Fruit fly (Drosophila melanogaster) whole organism, embryonic: Measurements from ENCODE around the gene CG43886.
A peak's percentile ranks its signal among the peaks of the same experiment; 100 is the strongest.

ENCODE experiments used
- Atf3 ChIP-seq: fragments of 200-800 bp; sonication (Bioruptor generic); optimal IDR thresholded peaks from 3 replicates; lab custom pipeline; 2016; ENCODE audit warnings: missing biosample characterization, missing genetic modification characterization
- Bgb ChIP-seq: fragments of 200-800 bp; sonication (Bioruptor generic); IDR thresholded peaks from 2 replicates; pipeline ENCODE4 v1.3.6; 2022; ENCODE audit warnings: missing biosample characterization, missing genetic modification characterization; ENCODE audit not compliant: partially characterized antibody
- Bteb2 ChIP-seq: fragments of 200-800 bp; sonication (Bioruptor generic); optimal IDR thresholded peaks from 2 replicates; lab custom pipeline; 2016; ENCODE audit warnings: missing biosample characterization, missing genetic modification characterization
- CG10654 ChIP-seq: fragments of 200-800 bp; sonication (Bioruptor generic); optimal IDR thresholded peaks from 2 replicates; lab custom pipeline; 2016; ENCODE audit warnings: missing biosample characterization, missing genetic modification characterization
- CG11085 ChIP-seq: fragments of 200-800 bp; sonication (Bioruptor generic); IDR thresholded peaks from 2 replicates; pipeline ENCODE4 v1.3.6; 2022; ENCODE audit warnings: missing biosample characterization, missing genetic modification characterization
- CG11398 ChIP-seq: fragments of 200-800 bp; sonication (Bioruptor generic); optimal IDR thresholded peaks from 2 replicates; lab custom pipeline; 2016; ENCODE audit warnings: missing biosample characterization, missing genetic modification characterization
- CG11456 ChIP-seq: fragments of 200-800 bp; sonication (Bioruptor generic); IDR thresholded peaks from 3 replicates; pipeline ENCODE4 v1.3.6; 2022; ENCODE audit warnings: missing biosample characterization, missing genetic modification characterization
- CG12155 ChIP-seq: fragments of 200-800 bp; sonication (Bioruptor generic); optimal IDR thresholded peaks from 3 replicates; lab custom pipeline; 2016; ENCODE audit warnings: missing biosample characterization, missing genetic modification characterization
- CG12769 ChIP-seq: fragments of 200-800 bp; sonication (Bioruptor generic); optimal IDR thresholded peaks from 2 replicates; lab custom pipeline; 2019; ENCODE audit warnings: missing biosample characterization, mild to moderate bottlenecking, missing genetic modification characterization, moderate library complexity
- CG13775 ChIP-seq: fragments of 200-800 bp; sonication (Bioruptor generic); optimal IDR thresholded peaks from 3 replicates; lab custom pipeline; 2017; ENCODE audit warnings: missing biosample characterization, mild to moderate bottlenecking, missing genetic modification characterization
- CG15269 ChIP-seq: fragments of 200-800 bp; sonication (Bioruptor generic); optimal IDR thresholded peaks from 2 replicates; lab custom pipeline; 2018; ENCODE audit warnings: missing biosample characterization, mild to moderate bottlenecking, missing genetic modification characterization, moderate library complexity
- CG15601 ChIP-seq: fragments of 200-800 bp; sonication (Bioruptor generic); optimal IDR thresholded peaks from 3 replicates; lab custom pipeline; 2019; ENCODE audit warnings: missing biosample characterization, mild to moderate bottlenecking, missing genetic modification characterization, moderate library complexity
- CG1647 ChIP-seq: fragments of 200-800 bp; sonication (Bioruptor generic); optimal IDR thresholded peaks from 3 replicates; lab custom pipeline; 2016; ENCODE audit warnings: missing biosample characterization, missing genetic modification characterization
- CG30403 ChIP-seq: fragments of 200-800 bp; sonication (Bioruptor generic); optimal IDR thresholded peaks from 3 replicates; lab custom pipeline; 2016; ENCODE audit warnings: missing biosample characterization, missing genetic modification characterization
- CG32532 ChIP-seq: fragments of 200-800 bp; sonication (Bioruptor generic); IDR thresholded peaks from 2 replicates; pipeline ENCODE4 v1.3.6; 2022; ENCODE audit warnings: missing biosample characterization, missing genetic modification characterization
- CG32767 ChIP-seq: fragments of 200-800 bp; sonication (Bioruptor generic); IDR thresholded peaks from 2 replicates; pipeline ENCODE4 v1.3.6; 2022; ENCODE audit warnings: missing biosample characterization, missing genetic modification characterization
- CG33213 ChIP-seq: fragments of 200-800 bp; sonication (Bioruptor generic); optimal IDR thresholded peaks from 3 replicates; lab custom pipeline; 2016; ENCODE audit warnings: missing biosample characterization, missing genetic modification characterization
- CG34224 ChIP-seq: fragments of 200-800 bp; sonication (Bioruptor generic); IDR thresholded peaks from 3 replicates; pipeline ENCODE4 v1.3.6; 2022; ENCODE audit warnings: missing biosample characterization, missing genetic modification characterization; ENCODE audit not compliant: partially characterized antibody
- CG3995 ChIP-seq: fragments of 200-800 bp; sonication (Bioruptor generic); optimal IDR thresholded peaks from 3 replicates; lab custom pipeline; 2016; ENCODE audit warnings: missing biosample characterization, missing genetic modification characterization
- CG4424 ChIP-seq: fragments of 200-800 bp; sonication (Bioruptor generic); optimal IDR thresholded peaks from 3 replicates; lab custom pipeline; 2016; ENCODE audit warnings: missing biosample characterization, missing genetic modification characterization
- CG4730 ChIP-seq: fragments of 200-800 bp; sonication (Bioruptor generic); IDR thresholded peaks from 2 replicates; pipeline ENCODE4 v1.3.6; 2022; ENCODE audit warnings: missing biosample characterization, missing genetic modification characterization
- CG4854 ChIP-seq: fragments of 200-800 bp; sonication (Bioruptor generic); optimal IDR thresholded peaks from 2 replicates; lab custom pipeline; 2016; ENCODE audit warnings: missing biosample characterization, missing genetic modification characterization, inconsistent platforms
- CG5180 ChIP-seq: fragments of 200-800 bp; sonication (Bioruptor generic); optimal IDR thresholded peaks from 3 replicates; lab custom pipeline; 2017; ENCODE audit warnings: missing biosample characterization, missing genetic modification characterization, mild to moderate bottlenecking, moderate library complexity, missing genetic modification reagents
- Deaf1 ChIP-seq: fragments of 200-800 bp; optimal IDR thresholded peaks from 3 replicates; lab custom pipeline; 2019; ENCODE audit warnings: missing biosample characterization, mild to moderate bottlenecking, missing genetic modification characterization, moderate library complexity
- Eip74EF ChIP-seq, 2 experiments: fragments of 200-800 bp in 1 of 2; fragments of >200 bp in 1 of 2; sonication (Bioruptor generic) in 1 of 2; optimal IDR thresholded peaks; 2 replicates each; lab custom pipeline; 2017 to 2019; ENCODE audit warnings: missing biosample characterization in 2 of 2, missing genetic modification characterization in 2 of 2, mild to moderate bottlenecking in 1 of 2, moderate library complexity in 1 of 2
- HLH54F ChIP-seq: fragments of 200-800 bp; sonication (Bioruptor generic); optimal IDR thresholded peaks from 3 replicates; lab custom pipeline; 2016; ENCODE audit warnings: missing biosample characterization, missing genetic modification characterization
- Mrtf ChIP-seq: fragments of 200-800 bp; sonication (Bioruptor generic); IDR thresholded peaks from 3 replicates; pipeline ENCODE4 v1.3.6; 2022; ENCODE audit warnings: missing biosample characterization, missing genetic modification characterization
- NFAT ChIP-seq: fragments of 200-800 bp; sonication (Bioruptor generic); IDR thresholded peaks from 2 replicates; pipeline ENCODE4 v1.3.6; 2022; ENCODE audit warnings: missing biosample characterization, missing genetic modification characterization
- Neu2 ChIP-seq: fragments of 200-800 bp; sonication (Bioruptor generic); optimal IDR thresholded peaks from 3 replicates; lab custom pipeline; 2016; ENCODE audit warnings: missing biosample characterization, missing genetic modification characterization, borderline replicate concordance
- Nf-YC ChIP-seq: fragments of 200-800 bp; optimal IDR thresholded peaks from 3 replicates; lab custom pipeline; 2019; ENCODE audit warnings: missing biosample characterization, mild to moderate bottlenecking, missing genetic modification characterization, moderate library complexity
- Six4 ChIP-seq: fragments of 200-800 bp; sonication (Bioruptor generic); optimal IDR thresholded peaks from 2 replicates; lab custom pipeline; 2016; ENCODE audit warnings: missing biosample characterization, missing genetic modification characterization
- Ssrp ChIP-seq: fragments of 200-800 bp; sonication (Bioruptor generic); optimal IDR thresholded peaks from 2 replicates; lab custom pipeline; 2018; ENCODE audit warnings: missing biosample characterization, mild to moderate bottlenecking, missing genetic modification characterization, moderate library complexity
- ap ChIP-seq: fragments of 200-800 bp; sonication (Bioruptor generic); IDR thresholded peaks from 2 replicates; pipeline ENCODE4 v1.3.6; 2022; ENCODE audit warnings: missing biosample characterization, missing genetic modification characterization
- bowl ChIP-seq: fragments of 200-800 bp; sonication (Bioruptor generic); IDR thresholded peaks from 2 replicates; pipeline ENCODE4 v1.3.6; 2022; ENCODE audit warnings: missing biosample characterization, missing genetic modification characterization
- chif ChIP-seq, 2 experiments: fragments of 200-800 bp; sonication (Bioruptor generic); optimal IDR thresholded peaks; 3 replicates each; lab custom pipeline; 2016; ENCODE audit warnings: missing biosample characterization in 2 of 2, missing genetic modification characterization in 2 of 2
- crc ChIP-seq: fragments of 200-800 bp; sonication (Bioruptor generic); optimal IDR thresholded peaks from 2 replicates; lab custom pipeline; 2016; ENCODE audit warnings: missing biosample characterization, missing genetic modification characterization
- dati ChIP-seq: fragments of 200-800 bp; sonication (Bioruptor generic); IDR thresholded peaks from 2 replicates; pipeline ENCODE4 v1.3.6; 2022; ENCODE audit warnings: missing biosample characterization, missing genetic modification characterization
- dmrt11E ChIP-seq: fragments of 200-800 bp; sonication (Bioruptor generic); optimal IDR thresholded peaks from 3 replicates; lab custom pipeline; 2018; ENCODE audit warnings: missing biosample characterization, mild to moderate bottlenecking, missing genetic modification characterization, moderate library complexity
- dpn ChIP-seq, 2 experiments: fragments of 200-800 bp; sonication (Bioruptor generic); optimal IDR thresholded peaks; 3 replicates each; lab custom pipeline; 2016; ENCODE audit warnings: missing biosample characterization in 2 of 2, missing genetic modification characterization in 2 of 2
- fd3F ChIP-seq: fragments of 200-800 bp; sonication (Bioruptor generic); optimal IDR thresholded peaks from 2 replicates; lab custom pipeline; 2018; ENCODE audit warnings: missing biosample characterization, mild to moderate bottlenecking, missing genetic modification characterization, moderate library complexity
- gce ChIP-seq: fragments of 200-800 bp; sonication (Bioruptor generic); IDR thresholded peaks from 3 replicates; pipeline ENCODE4 v1.3.6; 2022; ENCODE audit warnings: missing biosample characterization, missing genetic modification characterization
- hbn ChIP-seq: fragments of 200-800 bp; sonication (Bioruptor generic); IDR thresholded peaks from 2 replicates; pipeline ENCODE4 v1.3.6; 2022; ENCODE audit warnings: missing biosample characterization, missing genetic modification characterization; ENCODE audit not compliant: partially characterized antibody
- lab ChIP-seq: fragments of 200-800 bp; sonication (Bioruptor generic); optimal IDR thresholded peaks from 3 replicates; lab custom pipeline; 2017; ENCODE audit warnings: missing biosample characterization, missing genetic modification characterization, mild to moderate bottlenecking, moderate library complexity, missing genetic modification reagents
- peb ChIP-seq: fragments of 200-800 bp; sonication (Bioruptor generic); IDR thresholded peaks from 2 replicates; pipeline ENCODE4 v1.3.6; 2022; ENCODE audit warnings: missing biosample characterization, missing genetic modification characterization
- pnt ChIP-seq: fragments of 200-800 bp; sonication (Bioruptor generic); optimal IDR thresholded peaks from 3 replicates; lab custom pipeline; 2016; ENCODE audit warnings: missing biosample characterization, missing genetic modification characterization
- rib ChIP-seq: fragments of 200-800 bp; sonication (Bioruptor generic); IDR thresholded peaks from 2 replicates; pipeline ENCODE4 v1.3.6; 2022; ENCODE audit warnings: missing biosample characterization, missing genetic modification characterization
- ro ChIP-seq: fragments of 200-800 bp; sonication (Bioruptor generic); IDR thresholded peaks from 2 replicates; pipeline ENCODE4 v1.3.6; 2022; ENCODE audit warnings: missing biosample characterization, missing genetic modification characterization
- sim ChIP-seq: fragments of 200-800 bp; sonication (Bioruptor generic); IDR thresholded peaks from 2 replicates; pipeline ENCODE4 v1.3.6; 2022; ENCODE audit warnings: missing biosample characterization, missing genetic modification characterization
- usp ChIP-seq: fragments of >200 bp; optimal IDR thresholded peaks from 2 replicates; lab custom pipeline; 2017; ENCODE audit warnings: missing biosample characterization, missing genetic modification characterization
- zen2 ChIP-seq: fragments of 200-800 bp; sonication (Bioruptor generic); IDR thresholded peaks from 3 replicates; pipeline ENCODE4 v1.3.6; 2022; ENCODE audit warnings: missing biosample characterization, missing genetic modification characterization; ENCODE audit not compliant: partially characterized antibody

Gene CG43886

dm6 chr3L:8177795-8178564, 18.4 kb upstream of the CG43886 start, which contains the start of gene Nmt (continued):
- no peak for TF ChIP-seq Atf3 (GFP tag; lab: Kevin White, UChicago)
- no peak for TF ChIP-seq lab (GFP tag; lab: Kevin White, UChicago)
- no peak for TF ChIP-seq Neu2 (GFP tag; lab: Kevin White, UChicago)
- no peak for TF ChIP-seq Nf-YC (tag; lab: Kevin White, UChicago)
- TF ChIP-seq CG11085 (GFP tag; lab: Robert Waterston, UW), result no peak
- TF ChIP-seq CG15601 (tag; lab: Kevin White, UChicago), result no peak
- TF ChIP-seq usp, result no peak
- no peak for TF ChIP-seq Bteb2
- TF ChIP-seq CG11398 (GFP tag; lab: Kevin White, UChicago), result no peak
- peak; percentile 80 for TF ChIP-seq Bgb (GFP tag; lab: Robert Waterston, UW)
- TF ChIP-seq CG15269, result no peak
- peak; percentile 27 for TF ChIP-seq CG4424 (GFP tag; lab: Kevin White, UChicago)
- peak; percentile 7 for TF ChIP-seq fd3F (GFP tag; lab: Kevin White, UChicago)
- no peak for TF ChIP-seq pnt (GFP tag; lab: Kevin White, UChicago)
- TF ChIP-seq dmrt11E (tag; lab: Kevin White, UChicago), result peak; percentile 6
- no peak for TF ChIP-seq CG33213 (GFP tag; lab: Kevin White, UChicago)
- no peak for TF ChIP-seq Ssrp (tag; lab: Kevin White, UChicago)
- TF ChIP-seq CG12155, result peak; percentile 1
- peak; percentile 52 for TF ChIP-seq CG3995 (GFP tag; lab: Kevin White, UChicago)
- TF ChIP-seq NFAT (GFP tag; lab: Robert Waterston, UW), result no peak
- no peak for TF ChIP-seq ap (GFP tag; lab: Robert Waterston, UW)
- TF ChIP-seq CG1647 (GFP tag; lab: Kevin White, UChicago), result no peak
- no peak for TF ChIP-seq dati (GFP tag; lab: Robert Waterston, UW)
- peak; percentile 7 for TF ChIP-seq CG13775 (GFP tag; lab: Kevin White, UChicago)
- TF ChIP-seq Eip74EF (GFP tag; optimal IDR thresholded peaks at IDR 0.05; lab: Kevin White, UChicago), result no peak
- TF ChIP-seq HLH54F (GFP tag; lab: Kevin White, UChicago), result no peak
- no peak for TF ChIP-seq crc (GFP tag; lab: Kevin White, UChicago)
- TF ChIP-seq dpn (GFP tag; optimal IDR thresholded peaks at IDR 0.05; lab: Kevin White, UChicago), result peak in 1 of 2 experiments; percentile 26
- TF ChIP-seq CG4854 (GFP tag; lab: Kevin White, UChicago), result no peak
- no peak for TF ChIP-seq CG4730 (GFP tag; lab: Robert Waterston, UW)
- TF ChIP-seq CG5180 (GFP tag; lab: Kevin White, UChicago), result no peak
- TF ChIP-seq chif (GFP tag; optimal IDR thresholded peaks at IDR 0.05; lab: Kevin White, UChicago), result no peak
- no peak for TF ChIP-seq gce (GFP tag; lab: Robert Waterston, UW)
- TF ChIP-seq peb (GFP tag; lab: Robert Waterston, UW), result no peak
- peak; percentile 80 for TF ChIP-seq zen2
- no peak for TF ChIP-seq Six4 (GFP tag; lab: Kevin White, UChicago)
- peak; percentile 46 for TF ChIP-seq CG30403 (GFP tag; lab: Kevin White, UChicago)
- no peak for TF ChIP-seq Mrtf (GFP tag; lab: Robert Waterston, UW)
- no peak for TF ChIP-seq ro (GFP tag; lab: Robert Waterston, UW)
- TF ChIP-seq CG10654, result no peak
- no peak for TF ChIP-seq Deaf1 (tag; lab: Kevin White, UChicago)
- no peak for TF ChIP-seq CG12769 (tag; lab: Kevin White, UChicago)
- TF ChIP-seq rib, result no peak
- no peak for TF ChIP-seq bowl
- TF ChIP-seq hbn, result peak; percentile 86
- peak; percentile 64 for TF ChIP-seq CG32532 (GFP tag; lab: Robert Waterston, UW)
- TF ChIP-seq sim (GFP tag; lab: Robert Waterston, UW), result no peak
- TF ChIP-seq CG11456, result no peak
- peak; percentile 80 for TF ChIP-seq CG34224 (GFP tag; lab: Robert Waterston, UW)
- no peak for TF ChIP-seq CG32767 (GFP tag; lab: Robert Waterston, UW)
